Worm (Caenorhabditis elegans): ENCODE measurements around the gene K03B4.8.

DNA sequence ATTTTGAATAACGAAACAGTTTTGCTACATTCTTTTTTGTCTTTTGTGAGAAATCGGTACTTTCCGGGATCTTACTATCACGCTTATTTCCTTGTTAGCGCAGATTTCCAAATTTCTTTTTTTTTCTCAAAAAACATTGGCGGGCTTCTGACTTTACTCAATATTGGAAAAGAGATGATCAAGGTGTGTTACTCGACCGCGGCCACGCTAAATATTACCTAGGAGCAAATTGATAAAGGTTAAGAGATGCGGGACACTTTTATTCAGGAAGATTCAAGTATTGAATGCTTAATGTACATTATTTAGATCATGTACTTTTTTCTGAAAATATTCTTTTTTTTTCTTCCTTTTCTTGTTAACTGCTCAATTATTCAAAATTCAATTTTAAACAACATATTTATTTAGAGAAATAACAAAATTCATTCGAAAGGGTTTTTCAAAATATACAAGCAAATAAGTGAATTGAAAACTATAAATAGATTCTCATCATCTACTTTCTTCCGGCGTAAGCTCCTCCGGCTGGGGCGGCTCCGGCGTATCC, 27.1 kb downstream of the K03B4.8 start:
- TF ChIP-seq snpc-4 (tag; optimal IDR thresholded peaks at IDR 0.05) (no peak), hif-1 (tag; optimal IDR thresholded peaks at IDR 0.05) (no peak), aly-2 (tag; optimal IDR thresholded peaks at IDR 0.05) (no peak), ceh-32 (tag; optimal IDR thresholded peaks at IDR 0.05; ENCODE audit: poor library complexity) (no peak), unc-62 (GFP tag; optimal IDR thresholded peaks at IDR 0.05 in 1 of 2) (no peak), unc-62 (tag; optimal IDR thresholded peaks at IDR 0.05) (no peak), nhr-11 (tag; optimal IDR thresholded peaks at IDR 0.05) (no peak), ZK546.5 (tag; optimal IDR thresholded peaks at IDR 0.05) (no peak), nhr-77 (tag; optimal IDR thresholded peaks at IDR 0.05) (no peak), F26F4.8 (GFP tag; conservative IDR thresholded peaks at IDR 0.05) (no peak)

Measured in whole organism, L4 larva.